Fruit fly (Drosophila melanogaster): ENCODE measurements around the gene homer.

- TF ChIP-seq Fer1 (GFP tag; optimal IDR thresholded peaks at IDR 0.05) (no peak), sob (GFP tag; IDR thresholded peaks at IDR 0.05) (no peak), CG13123 (GFP tag; optimal IDR thresholded peaks at IDR 0.05) (no peak), chn (GFP tag; optimal IDR thresholded peaks at IDR 0.05) (no peak), CG17829 (tag; optimal IDR thresholded peaks at IDR 0.05) (peak; percentile 67), CG2116 (GFP tag; optimal IDR thresholded peaks at IDR 0.05) (peak; percentile 3), Med (GFP tag) (peak; percentile 53)
These were observed 29.3 kb downstream of the homer start for dm6 chr2L:6693794-6694254.
